ENCODE assay signal across 1 fruit fly cellular context in genomic region chrX:17501521-17501920, dm6.
A peak's percentile ranks its signal among the peaks of the same experiment; 100 is the strongest.
TF ChIP-seq lines count a peak whose summit lies in the region.

No protein-coding gene starts in this region.

TF ChIP-seq in whole organism, embryonic, 481 proteins besides CTCF, POLR2A, EP300 and RAD21 (continued from another document):
- TF ChIP-seq CG11696 (GFP tag; IDR thresholded peaks at IDR 0.05; lab: Robert Waterston, UW) = 0 out of 2 replicates have a peak, but pooled peaks have one; percentile 46
- no peak for TF ChIP-seq maf-S (GFP tag; optimal IDR thresholded peaks at IDR 0.05; lab: Kevin White, UChicago)
- TF ChIP-seq CHES-1-like (GFP tag; optimal IDR thresholded peaks at IDR 0.05; lab: Kevin White, UChicago) = no peak
- TF ChIP-seq Dip2 (GFP tag; IDR thresholded peaks at IDR 0.05; lab: Robert Waterston, UW) = no peak
- TF ChIP-seq Hr39 (optimal IDR thresholded peaks at IDR 0.05; lab: Kevin White, UChicago) = no peak
- TF ChIP-seq onecut (GFP tag; IDR thresholded peaks at IDR 0.05; lab: Robert Waterston, UW) = no peak
- TF ChIP-seq emc (GFP tag; optimal IDR thresholded peaks at IDR 0.05; lab: Kevin White, UChicago) = no peak
- no peak for TF ChIP-seq slou (GFP tag; optimal IDR thresholded peaks at IDR 0.05; lab: Kevin White, UChicago)
- TF ChIP-seq CG12659 (GFP tag; optimal IDR thresholded peaks at IDR 0.05; lab: Kevin White, UChicago) = no peak
- no peak for TF ChIP-seq gsb (GFP tag; IDR thresholded peaks at IDR 0.05; lab: Robert Waterston, UW)
- no peak for TF ChIP-seq Atf6 (GFP tag; IDR thresholded peaks at IDR 0.05; lab: Robert Waterston, UW)
- no peak for TF ChIP-seq CG31388 (GFP tag; optimal IDR thresholded peaks at IDR 0.05; lab: Kevin White, UChicago)
- no peak for TF ChIP-seq org-1 (GFP tag; optimal IDR thresholded peaks at IDR 0.05; lab: Kevin White, UChicago)
- TF ChIP-seq CkIIα-i1 (GFP tag; IDR thresholded peaks at IDR 0.05; lab: Robert Waterston, UW) = no peak
- peak; percentile 28 for TF ChIP-seq Sox100B (GFP tag; optimal IDR thresholded peaks at IDR 0.05; lab: Kevin White, UChicago)
- TF ChIP-seq fd64A (GFP tag; optimal IDR thresholded peaks at IDR 0.05; lab: Kevin White, UChicago) = no peak
- TF ChIP-seq pho (GFP tag; optimal IDR thresholded peaks at IDR 0.05; lab: Kevin White, UChicago) = no peak
- TF ChIP-seq CG33213 (GFP tag; optimal IDR thresholded peaks at IDR 0.05; lab: Kevin White, UChicago) = no peak
- TF ChIP-seq bcd (GFP tag; optimal IDR thresholded peaks at IDR 0.05; lab: Kevin White, UChicago) = no peak
- peak; percentile 40 for TF ChIP-seq CG10267 (tag; optimal IDR thresholded peaks at IDR 0.05; lab: Kevin White, UChicago)
- TF ChIP-seq grn (GFP tag; optimal IDR thresholded peaks at IDR 0.05; lab: Kevin White, UChicago) = no peak
- TF ChIP-seq Atf3 (GFP tag; optimal IDR thresholded peaks at IDR 0.05; lab: Kevin White, UChicago) = no peak
- no peak for TF ChIP-seq CG12942 (GFP tag; optimal IDR thresholded peaks at IDR 0.05; lab: Kevin White, UChicago)
- no peak for TF ChIP-seq repo (GFP tag; optimal IDR thresholded peaks at IDR 0.05; lab: Kevin White, UChicago)
- no peak for TF ChIP-seq CG4282 (GFP tag; optimal IDR thresholded peaks at IDR 0.05; lab: Kevin White, UChicago)
- no peak for TF ChIP-seq YL-1 (GFP tag; optimal IDR thresholded peaks at IDR 0.05; lab: Kevin White, UChicago)
- TF ChIP-seq Opbp (GFP tag; IDR thresholded peaks at IDR 0.05; lab: Robert Waterston, UW; ENCODE audit: partially characterized antibody) = no peak
